Worm (Caenorhabditis elegans): ENCODE results near the gene par-3.

The par-3 gene

DNA sequence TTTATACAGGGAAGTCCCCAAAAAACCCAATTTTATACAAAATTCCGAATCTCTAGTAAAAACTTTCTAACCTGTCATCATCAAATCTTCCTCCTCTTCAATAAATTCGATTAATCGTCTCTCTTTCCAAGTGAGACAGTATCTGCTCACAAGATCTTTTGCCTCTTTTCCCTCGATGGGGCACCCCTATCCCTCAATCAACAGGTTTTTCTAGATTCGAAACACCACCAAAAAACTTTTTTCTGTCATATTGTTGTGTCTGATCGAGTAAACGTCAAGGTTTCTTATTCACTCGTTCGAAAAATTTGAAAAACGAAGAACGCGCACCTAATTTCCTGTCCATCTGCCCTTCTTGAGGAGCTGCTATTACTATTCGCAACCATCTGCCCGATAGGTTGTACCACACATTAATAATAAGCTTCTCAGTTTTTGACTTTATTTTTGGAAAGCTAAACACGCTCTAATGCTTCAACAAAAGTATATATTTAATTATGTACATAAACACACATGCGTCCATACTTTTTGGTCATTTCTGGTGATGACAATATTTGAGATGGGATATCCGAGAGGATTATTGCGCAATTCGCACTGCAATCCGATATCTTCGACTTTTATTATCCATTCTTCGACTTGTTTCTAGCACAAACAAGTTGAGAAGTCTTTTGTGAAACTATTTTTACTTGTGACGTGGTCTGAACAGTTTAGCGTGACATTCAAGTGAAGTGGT, 55.2 kb downstream of the par-3 start:
- TF ChIP-seq F55B11.4 (tag; optimal IDR thresholded peaks at IDR 0.05; ENCODE audit: borderline replicate concordance, insufficient read depth) (no peak), attf-3 (GFP tag; conservative IDR thresholded peaks at IDR 0.05) (no peak)

DNA sequence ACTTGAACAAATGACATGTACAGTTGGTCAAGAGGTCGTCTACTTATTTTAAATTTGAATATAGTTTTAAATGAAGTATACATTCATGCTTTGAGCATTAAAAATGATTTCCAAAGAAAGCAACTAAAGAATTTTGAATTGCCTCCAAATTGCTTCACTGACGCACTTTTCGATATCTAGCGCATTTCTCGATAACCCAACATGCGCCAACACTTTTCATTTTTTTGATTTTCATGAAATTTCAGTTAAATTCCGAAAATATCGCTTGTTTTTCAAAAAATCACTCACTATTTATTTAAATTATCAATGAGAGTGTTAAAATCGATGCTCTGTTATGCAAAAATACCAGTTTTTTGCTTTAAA, 55.8 kb downstream of the par-3 start:
- no peak for TF ChIP-seq nhr-80 (tag; optimal IDR thresholded peaks at IDR 0.05)
- 0 out of 2 replicates have a peak, but pooled peaks have one; percentile 17 for TF ChIP-seq madf-3 (GFP tag; IDR thresholded peaks at IDR 0.05)
- no peak for TF ChIP-seq ccch-3 (GFP tag; optimal IDR thresholded peaks at IDR 0.05)
- TF ChIP-seq C17E4.6 (GFP tag; IDR thresholded peaks at IDR 0.05): no peak
- TF ChIP-seq tlf-1 (GFP tag; optimal IDR thresholded peaks at IDR 0.05): peak; percentile 64
- TF ChIP-seq bed-1 (GFP tag; IDR thresholded peaks at IDR 0.05): no peak
- no peak for TF ChIP-seq mes-4 (tag; optimal IDR thresholded peaks at IDR 0.05)
- TF ChIP-seq bed-2 (GFP tag; IDR thresholded peaks at IDR 0.05): no peak
- no peak for TF ChIP-seq nhr-27 (tag; optimal IDR thresholded peaks at IDR 0.05)
- no peak for TF ChIP-seq egl-18 (GFP tag; IDR thresholded peaks at IDR 0.05)
- no peak for TF ChIP-seq attf-5 (GFP tag; optimal IDR thresholded peaks at IDR 0.05)
- TF ChIP-seq F23B12.7 (tag; optimal IDR thresholded peaks at IDR 0.05; ENCODE audit: insufficient read depth): peak; percentile 22
- TF ChIP-seq ceh-100 (GFP tag; IDR thresholded peaks at IDR 0.05): no peak
- peak; percentile 87 for TF ChIP-seq madf-6 (GFP tag; IDR thresholded peaks at IDR 0.05)
- TF ChIP-seq lsy-27 (tag; optimal IDR thresholded peaks at IDR 0.05; ENCODE audit: borderline replicate concordance, insufficient read depth): no peak
- TF ChIP-seq let-607 (tag; optimal IDR thresholded peaks at IDR 0.05): no peak
- TF ChIP-seq T26A5.8 (tag; optimal IDR thresholded peaks at IDR 0.05): no peak
- no peak for TF ChIP-seq Y95B8A.8 (GFP tag; IDR thresholded peaks at IDR 0.05)
- TF ChIP-seq cebp-2 (GFP tag; IDR thresholded peaks at IDR 0.05): no peak
- TF ChIP-seq him-1 (tag; optimal IDR thresholded peaks at IDR 0.05): peak; percentile 8
- peak; percentile 48; the same call in 1 of the 2 replicates for TF ChIP-seq hsf-1 (GFP tag; IDR thresholded peaks at IDR 0.05)
- no peak for TF ChIP-seq ceh-79 (tag; optimal IDR thresholded peaks at IDR 0.05)
- no peak for TF ChIP-seq Y67H2A.10 (GFP tag; conservative IDR thresholded peaks at IDR 0.05)
- TF ChIP-seq sdz-38 (tag; optimal IDR thresholded peaks at IDR 0.05): no peak
- TF ChIP-seq snpc-4 (GFP tag; optimal IDR thresholded peaks at IDR 0.05): no peak
- TF ChIP-seq snpc-4 (tag; optimal IDR thresholded peaks at IDR 0.05): no peak
- no peak for TF ChIP-seq ztf-28 (GFP tag; IDR thresholded peaks at IDR 0.05)
- TF ChIP-seq F10E7.11 (tag; optimal IDR thresholded peaks at IDR 0.05): no peak
- TF ChIP-seq ceh-91 (GFP tag; IDR thresholded peaks at IDR 0.05): peak; percentile 39; the same call in 1 of the 2 replicates
- TF ChIP-seq unc-130 (GFP tag; optimal IDR thresholded peaks at IDR 0.05): no peak
- peak; percentile 50; the same call in 1 of the 2 replicates for TF ChIP-seq pbrm-1 (GFP tag; IDR thresholded peaks at IDR 0.05)
- TF ChIP-seq snpc-1.3 (tag; optimal IDR thresholded peaks at IDR 0.05; ENCODE audit: insufficient read depth): peak; percentile 40
- TF ChIP-seq F57C9.4 (tag; optimal IDR thresholded peaks at IDR 0.05): no peak
- no peak for TF ChIP-seq cebp-1 (GFP tag; IDR thresholded peaks at IDR 0.05)
- TF ChIP-seq cebp-1 (tag; optimal IDR thresholded peaks at IDR 0.05): no peak
- TF ChIP-seq fkh-3 (tag; optimal IDR thresholded peaks at IDR 0.05): no peak
- no peak for TF ChIP-seq dox-1 (GFP tag; IDR thresholded peaks at IDR 0.05)
- TF ChIP-seq attf-6 (GFP tag; IDR thresholded peaks at IDR 0.05): no peak
- no peak for TF ChIP-seq egl-44 (GFP tag; IDR thresholded peaks at IDR 0.05)
- TF ChIP-seq mel-28 (tag; optimal IDR thresholded peaks at IDR 0.05; ENCODE audit: borderline replicate concordance): no peak
- peak; percentile 29 for TF ChIP-seq tbp1 (GFP tag; optimal IDR thresholded peaks at IDR 0.05)
- TF ChIP-seq ztf-3 (GFP tag; optimal IDR thresholded peaks at IDR 0.05): no peak
- no peak for TF ChIP-seq ztf-25 (GFP tag; IDR thresholded peaks at IDR 0.05)
- TF ChIP-seq nfya-2 (GFP tag; IDR thresholded peaks at IDR 0.05): no peak
